Worm (Caenorhabditis elegans): ENCODE data around the gene str-252.

The str-252 gene

ce11 chrV:13915390-13915789 lies 906 bp upstream of the str-252 start, which contains the start of gene gcy-32:
gcy-32 (minus strand) TSS chrV:13915490.
- TF ChIP-seq ceh-88 (GFP tag; IDR thresholded peaks at IDR 0.05) (no peak), sup-37 (GFP tag; optimal IDR thresholded peaks at IDR 0.05) (no peak), nhr-85 (tag) (no peak), nhr-12 (tag; optimal IDR thresholded peaks at IDR 0.05) (no peak), nhr-237 (tag; optimal IDR thresholded peaks at IDR 0.05) (no peak), elt-2 (tag; optimal IDR thresholded peaks at IDR 0.05) (no peak)

ce11 chrV:13918341-13918740 lies 2.0 kb downstream of the str-252 start, which contains the start of gene str-250:
str-250 (plus strand) TSS chrV:13918641.
- TF ChIP-seq nhr-47 (tag; optimal IDR thresholded peaks at IDR 0.05) (no peak), lin-15B (tag; optimal IDR thresholded peaks at IDR 0.05) (no peak), elt-2 (tag; optimal IDR thresholded peaks at IDR 0.05) (no peak), fkh-4 (tag; optimal IDR thresholded peaks at IDR 0.05; ENCODE audit: borderline replicate concordance) (no peak), hpl-2 (GFP tag; optimal IDR thresholded peaks at IDR 0.05) (no peak), nhr-20 (tag; optimal IDR thresholded peaks at IDR 0.05) (no peak), xbp-1 (tag; optimal IDR thresholded peaks at IDR 0.05) (no peak), pqm-1 (tag; optimal IDR thresholded peaks at IDR 0.05) (no peak), dpl-1 (GFP tag; optimal IDR thresholded peaks at IDR 0.05) (no peak), mdl-1 (tag; optimal IDR thresholded peaks at IDR 0.05) (no peak), sptf-1 (tag; optimal IDR thresholded peaks at IDR 0.05) (no peak), unc-98 (GFP tag; IDR thresholded peaks at IDR 0.05) (no peak), nhr-19 (GFP tag; conservative IDR thresholded peaks at IDR 0.05) (no peak), mep-1 (tag; optimal IDR thresholded peaks at IDR 0.05) (no peak)

- no peak for TF ChIP-seq pqm-1 (tag; optimal IDR thresholded peaks at IDR 0.05)
- no peak for TF ChIP-seq aly-2 (tag; optimal IDR thresholded peaks at IDR 0.05)
- no peak for TF ChIP-seq aha-1 (tag; optimal IDR thresholded peaks at IDR 0.05)
- no peak for TF ChIP-seq sptf-1 (tag; optimal IDR thresholded peaks at IDR 0.05)
- TF ChIP-seq C16A3.4 (tag; optimal IDR thresholded peaks at IDR 0.05) = no peak
- no peak for TF ChIP-seq rnt-1 (tag; optimal IDR thresholded peaks at IDR 0.05)
- TF ChIP-seq jun-1 (tag; optimal IDR thresholded peaks at IDR 0.05) = no peak
- no peak for TF ChIP-seq tbx-2 (tag; optimal IDR thresholded peaks at IDR 0.05)
- TF ChIP-seq F16B12.6 (tag; optimal IDR thresholded peaks at IDR 0.05) = no peak
- TF ChIP-seq nhr-77 (tag; optimal IDR thresholded peaks at IDR 0.05) = no peak
- TF ChIP-seq fkh-8 (tag; optimal IDR thresholded peaks at IDR 0.05) = no peak
Measured at ce11 chrV:13920730-13921129, 4.4 kb downstream of the str-252 start, which contains the start of gene srx-42. srx-42 (plus strand) TSS chrV:13921030.

- TF ChIP-seq hlh-4 (tag; optimal IDR thresholded peaks at IDR 0.05) (no peak), lsy-2 (tag; optimal IDR thresholded peaks at IDR 0.05) (no peak), xbp-1 (tag; optimal IDR thresholded peaks at IDR 0.05) (no peak)
Measured at ce11 chrV:13923851-13924250, 7.6 kb downstream of the str-252 start, which contains the start of gene srxa-11. srxa-11 (plus strand) TSS chrV:13924151.

- TF ChIP-seq nhr-20 (tag; optimal IDR thresholded peaks at IDR 0.05) (no peak), snpc-4 (tag; optimal IDR thresholded peaks at IDR 0.05) (no peak), aha-1 (tag; optimal IDR thresholded peaks at IDR 0.05) (no peak), fkh-10 (GFP tag; optimal IDR thresholded peaks at IDR 0.05) (no peak), mep-1 (tag; optimal IDR thresholded peaks at IDR 0.05) (no peak), nhr-84 (tag; optimal IDR thresholded peaks at IDR 0.05) (no peak), unc-30 (tag; optimal IDR thresholded peaks at IDR 0.05) (no peak), isw-1 (GFP tag; IDR thresholded peaks at IDR 0.05) (no peak), nhr-76 (tag; optimal IDR thresholded peaks at IDR 0.05) (no peak), ces-1 (GFP tag; optimal IDR thresholded peaks at IDR 0.05) (no peak), ama-1 (optimal IDR thresholded peaks at IDR 0.05) (no peak), unc-98 (GFP tag; IDR thresholded peaks at IDR 0.05) (no peak), Y116A8C.19 (tag; optimal IDR thresholded peaks at IDR 0.05; ENCODE audit: borderline replicate concordance) (no peak)
Measured at ce11 chrV:13926398-13926797, 10.1 kb downstream of the str-252 start, which contains the start of gene srxa-12. srxa-12 (plus strand) TSS chrV:13926698.
